Fruit fly (Drosophila melanogaster): ENCODE measurements around the gene CG42371.

DNA sequence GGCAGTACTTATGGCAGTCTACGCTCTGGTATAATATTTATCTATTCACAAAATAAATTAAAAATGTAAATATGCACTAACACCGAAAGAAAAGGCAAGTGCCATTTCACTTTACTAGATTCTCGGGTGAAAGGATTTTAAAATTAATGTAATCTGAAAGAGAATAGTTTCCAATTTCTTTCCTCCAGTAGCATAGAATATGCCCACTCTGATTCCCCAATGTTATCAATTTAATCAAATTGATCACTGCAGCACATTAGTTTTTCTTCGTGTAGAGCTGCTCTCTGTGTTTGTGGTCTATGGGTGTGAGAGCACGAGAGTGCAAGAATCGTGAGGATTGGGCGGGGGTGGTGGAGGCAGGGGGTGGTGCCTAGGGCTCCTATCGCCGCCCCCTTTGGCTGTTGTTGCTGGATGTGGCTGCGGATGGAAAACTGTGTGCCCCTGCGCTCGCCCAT, 15.9 kb downstream of the CG42371 start:
- TF ChIP-seq kay (GFP tag; ENCODE audit: borderline replicate concordance): peak; percentile 97
- TF ChIP-seq cnc (optimal IDR thresholded peaks at IDR 0.05): no peak
- peak; percentile 85 for TF ChIP-seq bab1 (GFP tag; optimal IDR thresholded peaks at IDR 0.05)
- peak; percentile 88 for TF ChIP-seq Hr96 (GFP tag; optimal IDR thresholded peaks at IDR 0.05)
- TF ChIP-seq ovo (GFP tag; optimal IDR thresholded peaks at IDR 0.05): peak; percentile 90
- TF ChIP-seq Crg-1 (GFP tag; optimal IDR thresholded peaks at IDR 0.05): peak; percentile 91
- peak; percentile 96 for TF ChIP-seq CG11617 (GFP tag; optimal IDR thresholded peaks at IDR 0.05)
- peak; percentile 96 for TF ChIP-seq CG5204 (GFP tag; optimal IDR thresholded peaks at IDR 0.05)
- peak; percentile 97 for TF ChIP-seq toe (GFP tag; optimal IDR thresholded peaks at IDR 0.05)
- peak; percentile 93 for TF ChIP-seq CG7101 (tag; optimal IDR thresholded peaks at IDR 0.05)
- TF ChIP-seq cic (GFP tag; optimal IDR thresholded peaks at IDR 0.05): peak; percentile 69
- TF ChIP-seq tj (GFP tag; optimal IDR thresholded peaks at IDR 0.05): no peak
- peak; percentile 94 for TF ChIP-seq CG33017 (tag; optimal IDR thresholded peaks at IDR 0.05)

All from whole organism, adult.